Worm (Caenorhabditis elegans): ENCODE measurements around the gene F14F9.5.

F14F9.5 gene

DNA sequence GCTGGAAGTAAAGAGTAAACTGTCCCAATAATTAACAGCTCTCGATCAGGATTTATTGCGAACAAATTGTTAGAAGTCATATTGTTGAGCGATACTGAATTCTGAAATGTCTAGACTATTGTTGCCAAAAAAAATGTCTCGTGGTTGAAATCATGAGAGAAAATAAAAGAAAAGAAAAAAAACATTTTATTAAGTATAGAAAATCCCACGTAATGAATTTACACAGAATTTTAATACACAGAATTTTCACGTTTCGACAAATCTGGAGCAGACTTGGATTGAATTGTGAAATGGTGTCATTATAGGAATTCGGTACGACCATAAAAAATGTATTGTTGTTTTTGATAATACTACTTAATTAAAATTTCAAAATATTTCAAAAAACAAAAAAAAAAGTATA lies 45.9 kb downstream of the F14F9.5 start, which contains the start of gene srt-65:
srt-65 (minus strand) TSS at position 101 of the 400 bp plus-strand sequence.
- TF ChIP-seq tbp1 (GFP tag; optimal IDR thresholded peaks at IDR 0.05), result no peak
- no peak for TF ChIP-seq athp-1 (tag; optimal IDR thresholded peaks at IDR 0.05)
- no peak for TF ChIP-seq attf-3 (GFP tag; conservative IDR thresholded peaks at IDR 0.05)
- TF ChIP-seq ztf-26 (tag; optimal IDR thresholded peaks at IDR 0.05), result no peak
- TF ChIP-seq atf-7 (tag; optimal IDR thresholded peaks at IDR 0.05), result no peak
- TF ChIP-seq F57A8.1 (GFP tag; optimal IDR thresholded peaks at IDR 0.05), result no peak
- TF ChIP-seq hlh-26 (GFP tag; conservative IDR thresholded peaks at IDR 0.05), result no peak
- TF ChIP-seq aptf-3 (GFP tag; IDR thresholded peaks at IDR 0.05), result no peak
- TF ChIP-seq efl-1 (GFP tag; optimal IDR thresholded peaks at IDR 0.05), result no peak
- TF ChIP-seq nhr-179 (tag; optimal IDR thresholded peaks at IDR 0.05), result no peak
- no peak for TF ChIP-seq mes-4 (tag; optimal IDR thresholded peaks at IDR 0.05)
- no peak for TF ChIP-seq madf-3 (GFP tag; IDR thresholded peaks at IDR 0.05)
- no peak for TF ChIP-seq ztf-28 (GFP tag; IDR thresholded peaks at IDR 0.05)

DNA sequence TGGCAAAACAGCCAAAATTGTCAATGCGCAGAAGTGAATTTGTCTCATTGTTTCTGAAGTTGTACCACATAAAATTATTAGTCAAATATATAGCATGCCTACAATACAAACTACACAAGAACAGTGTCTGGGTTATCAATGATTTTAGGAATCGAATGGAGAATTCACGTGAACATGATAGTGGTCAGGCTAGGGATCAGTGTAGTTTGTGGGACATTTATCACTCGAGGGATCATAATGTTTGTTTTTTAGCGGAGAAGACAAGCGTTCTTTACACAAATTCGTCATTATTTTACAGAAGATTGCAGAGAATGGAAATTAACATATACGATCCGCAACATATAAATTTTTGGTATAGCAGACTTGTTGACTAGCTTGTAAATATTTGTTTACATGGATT lies 50.3 kb downstream of the F14F9.5 start, which contains the start of gene ugt-51:
ugt-51 (minus strand) TSS at position 101 of the 400 bp plus-strand sequence.
- TF ChIP-seq Y95B8A.8 (GFP tag; IDR thresholded peaks at IDR 0.05) (no peak), hsf-1 (GFP tag; IDR thresholded peaks at IDR 0.05) (no peak), attf-3 (GFP tag; conservative IDR thresholded peaks at IDR 0.05) (no peak), chd-7 (tag; optimal IDR thresholded peaks at IDR 0.05) (no peak), Y56A3A.18 (GFP tag; IDR thresholded peaks at IDR 0.05) (no peak), nhr-179 (tag; optimal IDR thresholded peaks at IDR 0.05) (no peak), D2030.7 (GFP tag; IDR thresholded peaks at IDR 0.05) (no peak), madf-8 (GFP tag; conservative IDR thresholded peaks at IDR 0.05) (no peak), mel-28 (tag; optimal IDR thresholded peaks at IDR 0.05; ENCODE audit: borderline replicate concordance) (no peak), ztf-3 (GFP tag; optimal IDR thresholded peaks at IDR 0.05) (no peak), snpc-4 (GFP tag; optimal IDR thresholded peaks at IDR 0.05) (no peak), snpc-4 (tag; optimal IDR thresholded peaks at IDR 0.05) (no peak)

DNA sequence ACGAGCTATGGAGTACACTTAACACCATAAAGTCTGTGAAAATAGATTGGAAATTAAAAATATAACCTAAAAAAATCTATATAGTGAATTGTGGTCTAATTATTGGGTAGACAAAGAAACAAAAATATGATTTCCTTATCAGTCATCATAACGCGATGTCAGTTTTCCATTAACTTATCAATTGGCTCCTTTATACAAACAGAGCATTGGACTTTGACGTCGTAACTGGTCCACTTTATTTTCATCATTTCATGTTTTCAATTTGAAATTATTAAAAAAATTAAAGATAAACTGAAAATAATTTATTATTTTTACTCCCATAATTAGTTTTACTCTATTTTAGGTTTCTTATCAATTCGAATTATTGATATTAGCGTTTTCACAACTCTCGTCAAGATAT lies 51.2 kb downstream of the F14F9.5 start:
- TF ChIP-seq mxl-1 (tag; optimal IDR thresholded peaks at IDR 0.05) (no peak), die-1 (tag; optimal IDR thresholded peaks at IDR 0.05) (no peak), nhr-80 (tag; optimal IDR thresholded peaks at IDR 0.05) (peak; percentile 13)
